Worm (Caenorhabditis elegans): ENCODE measurements around the gene F10G7.12.

The F10G7.12 gene

DNA sequence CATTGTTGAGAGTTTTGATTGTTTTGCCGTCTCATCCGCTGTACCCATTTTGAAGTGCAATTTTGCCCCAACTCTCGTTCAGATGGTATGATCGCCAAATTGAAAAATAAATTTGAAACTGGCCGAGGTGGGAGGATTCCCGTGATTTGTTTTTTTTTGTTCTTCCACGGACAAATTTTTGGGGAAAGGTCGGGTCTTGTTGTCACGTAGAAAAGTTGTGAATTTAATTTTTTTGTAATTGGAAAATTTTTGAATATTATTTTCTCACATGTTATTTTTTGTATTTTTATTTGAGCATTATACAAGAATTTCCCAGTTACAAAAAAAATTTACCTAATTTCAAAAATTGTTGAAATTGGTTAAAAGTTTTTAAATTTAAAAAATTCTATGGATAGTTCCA lies 17.9 kb upstream of the F10G7.12 start, which contains the start of gene T05A7.6:
TSS of gene T05A7.6 (minus strand) at position 101 of the 400 bp plus-strand sequence.
- TF ChIP-seq nhr-12 (tag; optimal IDR thresholded peaks at IDR 0.05) (no peak), pqm-1 (tag; optimal IDR thresholded peaks at IDR 0.05) (no peak), fos-1 (tag; optimal IDR thresholded peaks at IDR 0.05) (no peak), nhr-67 (tag; optimal IDR thresholded peaks at IDR 0.05) (no peak), nhr-76 (tag; optimal IDR thresholded peaks at IDR 0.05) (no peak), aly-2 (tag; optimal IDR thresholded peaks at IDR 0.05) (no peak), tbx-2 (tag; optimal IDR thresholded peaks at IDR 0.05) (no peak), nhr-77 (tag; optimal IDR thresholded peaks at IDR 0.05) (no peak), nfya-1 (tag; optimal IDR thresholded peaks at IDR 0.05; ENCODE audit: insufficient read depth) (no peak), fkh-10 (GFP tag; optimal IDR thresholded peaks at IDR 0.05) (no peak), unc-39 (tag; optimal IDR thresholded peaks at IDR 0.05) (no peak), jun-1 (tag; optimal IDR thresholded peaks at IDR 0.05) (no peak), ztf-11 (tag; optimal IDR thresholded peaks at IDR 0.05) (no peak), nhr-43 (tag; optimal IDR thresholded peaks at IDR 0.05; ENCODE audit: poor library complexity, severe bottlenecking) (no peak), lsy-12 (tag; optimal IDR thresholded peaks at IDR 0.05) (no peak), sea-2 (GFP tag; optimal IDR thresholded peaks at IDR 0.05) (no peak), ceh-16 (tag; optimal IDR thresholded peaks at IDR 0.05) (no peak)

DNA sequence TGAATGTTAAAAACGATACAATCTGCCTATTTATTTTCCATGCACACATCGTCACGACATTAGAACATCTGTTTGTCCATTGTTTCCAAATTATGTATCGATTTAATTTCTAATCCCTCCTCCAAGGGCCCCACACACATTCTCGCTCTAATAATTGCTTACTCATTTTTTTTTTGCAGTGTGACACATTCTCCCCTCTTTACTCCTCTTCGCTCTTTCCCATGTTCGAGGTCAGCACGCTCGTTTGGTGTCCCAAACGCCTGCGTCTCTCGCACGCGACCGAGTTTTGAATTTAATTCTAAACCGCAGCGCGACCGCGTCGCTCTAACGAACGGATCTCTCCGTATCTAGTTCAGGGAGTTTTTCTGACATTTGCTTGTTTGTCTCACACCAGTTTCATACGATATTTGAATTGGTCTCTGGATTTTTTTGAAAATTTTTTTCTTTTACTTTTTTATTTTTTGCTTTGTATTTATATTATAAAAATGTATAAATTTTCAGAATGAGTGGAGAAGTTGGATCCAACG lies 16.9 kb upstream of the F10G7.12 start, which contains the start of the genes clec-140 and hmg-11:
TSS of gene clec-140 (plus strand) at position 477 of the 527 bp plus-strand sequence.
TSS of gene hmg-11 (plus strand) at position 502 of the 527 bp plus-strand sequence.
- TF ChIP-seq nhr-23 (tag; optimal IDR thresholded peaks at IDR 0.05), result peak; percentile 41
- TF ChIP-seq nhr-25 (tag; optimal IDR thresholded peaks at IDR 0.05), result peak; percentile 51
- TF ChIP-seq lin-15B (tag; optimal IDR thresholded peaks at IDR 0.05), result peak; percentile 71
- peak; percentile 33 for TF ChIP-seq pqm-1 (tag; optimal IDR thresholded peaks at IDR 0.05)
- peak; percentile 9 for TF ChIP-seq fos-1 (tag; optimal IDR thresholded peaks at IDR 0.05)
- no peak for TF ChIP-seq R02D3.7 (tag; optimal IDR thresholded peaks at IDR 0.05)
- peak; percentile 46 for TF ChIP-seq elt-2 (tag; optimal IDR thresholded peaks at IDR 0.05)
- peak; percentile 45 for TF ChIP-seq jun-1 (tag; optimal IDR thresholded peaks at IDR 0.05)
- no peak for TF ChIP-seq pha-4 (tag; optimal IDR thresholded peaks at IDR 0.05)
- TF ChIP-seq nfya-1 (tag; optimal IDR thresholded peaks at IDR 0.05; ENCODE audit: insufficient read depth), result peak; percentile 72
- TF ChIP-seq egl-27 (tag; optimal IDR thresholded peaks at IDR 0.05), result no peak
- peak; percentile 43 for TF ChIP-seq snpc-4 (tag; optimal IDR thresholded peaks at IDR 0.05)
- peak; percentile 90 for TF ChIP-seq lin-39 (tag; optimal IDR thresholded peaks at IDR 0.05)
- TF ChIP-seq lsy-12 (tag; optimal IDR thresholded peaks at IDR 0.05), result peak; percentile 8
- peak; percentile 24 for TF ChIP-seq egl-5 (tag; optimal IDR thresholded peaks at IDR 0.05)

DNA sequence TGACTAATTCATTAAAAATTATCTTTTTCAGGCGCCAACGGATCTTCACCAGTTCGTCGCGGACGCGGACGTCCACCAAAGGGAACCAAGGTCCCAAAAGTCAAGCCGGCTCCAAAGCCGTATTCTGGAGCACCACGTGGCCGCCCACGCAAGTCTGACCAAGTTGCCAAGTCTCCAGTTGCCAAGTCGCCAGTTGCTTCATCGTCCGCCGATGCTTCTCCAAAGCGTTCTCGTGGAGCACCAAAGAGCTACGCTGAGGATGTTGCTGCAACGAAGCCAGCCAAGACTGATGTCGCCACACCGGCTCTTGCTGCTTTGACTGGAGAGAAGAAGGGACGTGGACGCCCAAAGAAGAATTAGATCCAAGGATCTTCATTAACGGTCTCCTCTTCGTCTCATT lies 16.3 kb upstream of the F10G7.12 start:
- TF ChIP-seq eor-1 (tag; optimal IDR thresholded peaks at IDR 0.05), result no peak
- no peak for TF ChIP-seq nhr-77 (tag; optimal IDR thresholded peaks at IDR 0.05)
- no peak for TF ChIP-seq egl-27 (tag; optimal IDR thresholded peaks at IDR 0.05)
- TF ChIP-seq ceh-28 (tag; optimal IDR thresholded peaks at IDR 0.05), result no peak
- TF ChIP-seq jun-1 (tag; optimal IDR thresholded peaks at IDR 0.05), result no peak
- TF ChIP-seq elt-1 (tag; optimal IDR thresholded peaks at IDR 0.05), result no peak
- no peak for TF ChIP-seq ceh-9 (tag; optimal IDR thresholded peaks at IDR 0.05)

DNA sequence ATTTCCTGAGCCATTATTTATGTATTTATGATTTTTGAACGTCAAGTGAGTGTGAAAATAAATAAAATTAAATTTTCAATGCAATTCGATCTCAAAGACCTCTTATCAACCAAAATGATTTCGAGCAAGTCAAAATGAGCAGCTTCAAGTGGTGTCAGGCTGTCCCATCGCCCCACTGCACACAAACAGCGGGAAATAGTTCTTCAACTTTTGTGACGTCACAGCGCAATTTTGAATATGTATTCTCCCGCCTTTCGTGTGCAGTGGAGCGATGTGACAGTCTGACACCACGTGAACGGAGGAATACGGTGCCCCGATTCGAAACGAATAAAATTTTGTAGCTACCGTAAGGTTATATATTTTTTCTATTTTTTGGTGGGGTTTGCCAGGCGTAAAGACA lies 15.9 kb upstream of the F10G7.12 start:
- TF ChIP-seq mml-1 (tag; optimal IDR thresholded peaks at IDR 0.05), result no peak
- TF ChIP-seq nfya-1 (tag; optimal IDR thresholded peaks at IDR 0.05; ENCODE audit: insufficient read depth), result no peak
- no peak for TF ChIP-seq snpc-4 (tag; optimal IDR thresholded peaks at IDR 0.05)
- TF ChIP-seq nhr-67 (tag; optimal IDR thresholded peaks at IDR 0.05), result no peak
- no peak for TF ChIP-seq nhr-77 (tag; optimal IDR thresholded peaks at IDR 0.05)
- no peak for TF ChIP-seq nhr-237 (tag; optimal IDR thresholded peaks at IDR 0.05)
- peak; percentile 56 for TF ChIP-seq ama-1 (optimal IDR thresholded peaks at IDR 0.05)

DNA sequence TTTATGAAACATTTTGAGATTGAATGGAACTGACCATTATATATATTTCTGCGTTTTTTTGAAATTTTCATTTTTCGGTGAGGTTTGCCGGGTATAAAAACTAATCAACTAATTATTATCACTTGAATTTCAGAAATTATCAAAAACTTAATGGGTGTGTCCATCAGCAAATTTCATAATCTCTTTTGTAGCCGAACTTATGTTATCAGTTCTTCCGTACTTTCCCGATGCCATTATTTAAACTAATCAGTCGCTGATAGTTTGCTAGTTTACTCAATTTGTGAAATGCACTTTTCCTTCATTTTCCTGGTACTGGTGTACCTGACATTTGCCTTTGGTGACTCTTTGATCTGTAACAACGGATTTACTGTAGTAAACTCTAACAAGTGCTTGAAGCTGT lies 15.4 kb upstream of the F10G7.12 start:
- no peak for TF ChIP-seq nhr-23 (tag; optimal IDR thresholded peaks at IDR 0.05)
- no peak for TF ChIP-seq unc-62 (GFP tag; optimal IDR thresholded peaks at IDR 0.05)
- no peak for TF ChIP-seq nhr-25 (tag; optimal IDR thresholded peaks at IDR 0.05)
- TF ChIP-seq zag-1 (tag; optimal IDR thresholded peaks at IDR 0.05), result no peak
- peak; percentile 60 for TF ChIP-seq jun-1 (tag; optimal IDR thresholded peaks at IDR 0.05)
- TF ChIP-seq pqm-1 (tag; optimal IDR thresholded peaks at IDR 0.05), result peak; percentile 68
- TF ChIP-seq elt-2 (tag; optimal IDR thresholded peaks at IDR 0.05), result peak; percentile 96
- TF ChIP-seq ceh-9 (tag; optimal IDR thresholded peaks at IDR 0.05), result no peak

Data from whole organism, L3 larva.